Worm (Caenorhabditis elegans) whole organism, young adult: ENCODE results near the gene F35D2.3.

ENCODE experiments used
- B0261.1 ChIP-seq: sonication (generic microtip); optimal IDR thresholded peaks from 2 replicates; lab custom pipeline; 2016; ENCODE audit warnings: mild to moderate bottlenecking, missing genetic modification characterization, moderate library complexity, missing compliant biosample characterization
- F55B11.4 ChIP-seq: sonication (generic microtip); optimal IDR thresholded peaks from 2 replicates; lab custom pipeline; 2016; ENCODE audit warnings: missing compliant biosample characterization, missing genetic modification characterization, borderline replicate concordance; ENCODE audit not compliant: insufficient read depth
- F57C9.4 ChIP-seq: sonication (generic microtip); optimal IDR thresholded peaks from 2 replicates; lab custom pipeline; 2017; ENCODE audit warnings: mild to moderate bottlenecking, missing genetic modification characterization, missing compliant biosample characterization
- T07F8.4 ChIP-seq: sonication (generic microtip); optimal IDR thresholded peaks from 2 replicates; lab custom pipeline; 2016; ENCODE audit warnings: mild to moderate bottlenecking, missing genetic modification characterization, moderate library complexity, missing compliant biosample characterization
- Y53F4B.3 ChIP-seq: fragments of 200-800 bp; sonication (Bioruptor generic); IDR thresholded peaks from 2 replicates; pipeline ENCODE4 v1.3.6; 2022; ENCODE audit warnings: missing genetic modification reagents, missing genetic modification characterization, missing compliant biosample characterization
- Y53G8AR.9 ChIP-seq: fragments of 200-800 bp; sonication (Bioruptor generic); conservative IDR thresholded peaks from 2 replicates; pipeline ENCODE4 v1.3.6; 2022; ENCODE audit warnings: missing genetic modification reagents, missing genetic modification characterization, missing compliant biosample characterization
- aptf-3 ChIP-seq: fragments of 200-800 bp; sonication (Bioruptor generic); IDR thresholded peaks from 2 replicates; pipeline ENCODE4 v1.3.6; 2022; ENCODE audit warnings: missing genetic modification characterization, missing compliant biosample characterization
- athp-1 ChIP-seq: sonication (generic microtip); optimal IDR thresholded peaks from 2 replicates; lab custom pipeline; 2017; ENCODE audit warnings: mild to moderate bottlenecking, missing genetic modification characterization, missing compliant biosample characterization
- egrh-3 ChIP-seq: fragments of 200-800 bp; sonication (Bioruptor generic); IDR thresholded peaks from 2 replicates; pipeline ENCODE4 v1.3.6; 2022; ENCODE audit warnings: missing genetic modification reagents, missing genetic modification characterization, missing compliant biosample characterization
- ets-4 ChIP-seq: fragments of 200-800 bp; sonication (Bioruptor generic); optimal IDR thresholded peaks from 2 replicates; lab custom pipeline; 2018; ENCODE audit warnings: mild to moderate bottlenecking, missing genetic modification characterization, missing compliant biosample characterization
- hmg-1.2 ChIP-seq: fragments of 200-800 bp; sonication (Bioruptor generic); IDR thresholded peaks from 2 replicates; pipeline ENCODE4 v1.3.6; 2022; ENCODE audit warnings: missing genetic modification reagents, missing genetic modification characterization, missing compliant biosample characterization
- hmg-20 ChIP-seq: fragments of 200-800 bp; sonication (Bioruptor generic); IDR thresholded peaks from 2 replicates; pipeline ENCODE4 v1.3.6; 2022; ENCODE audit warnings: missing genetic modification reagents, missing genetic modification characterization, missing compliant biosample characterization
- lin-35 ChIP-seq, 3 experiments: fragments of 150-350 bp in 2 of 3; sonication (generic microtip) in 1 of 3; optimal IDR thresholded peaks; 2 replicates each; lab custom pipeline; 2014 to 2018; ENCODE audit warnings: missing biosample characterization in 3 of 3, missing genetic modification characterization in 3 of 3, missing genetic modification reagents in 3 of 3
- madf-6 ChIP-seq: fragments of 200-800 bp; sonication (Bioruptor generic); IDR thresholded peaks from 2 replicates; pipeline ENCODE4 v1.3.6; 2022; ENCODE audit warnings: missing genetic modification reagents, missing genetic modification characterization, missing compliant biosample characterization
- pha-4 ChIP-seq: fragments of 150-350 bp; sonication (generic microtip); optimal IDR thresholded peaks from 2 replicates; lab custom pipeline; 2014; ENCODE audit warnings: missing biosample characterization, missing genetic modification reagents, missing genetic modification characterization
- sea-2 ChIP-seq: fragments of 200-800 bp; sonication (Bioruptor generic); IDR thresholded peaks from 2 replicates; pipeline ENCODE4 v1.3.6; 2022; ENCODE audit warnings: missing genetic modification characterization, missing compliant biosample characterization
- snpc-1.3 ChIP-seq: sonication (generic microtip); optimal IDR thresholded peaks from 2 replicates; lab custom pipeline; 2017; ENCODE audit warnings: missing genetic modification characterization, mild to moderate bottlenecking, missing compliant biosample characterization, antibody characterized with exemption, moderate library complexity, missing genotype, missing genetic modification reagents; ENCODE audit not compliant: insufficient read depth
- zfh-2 ChIP-seq: fragments of 200-800 bp; sonication (Bioruptor generic); conservative IDR thresholded peaks from 2 replicates; pipeline ENCODE4 v1.3.6; 2022; ENCODE audit warnings: missing genetic modification reagents, missing genetic modification characterization, missing compliant biosample characterization
- ztf-25 ChIP-seq: fragments of 200-800 bp; sonication (Bioruptor generic); IDR thresholded peaks from 2 replicates; pipeline ENCODE4 v1.3.6; 2022; ENCODE audit warnings: missing genetic modification reagents, missing genetic modification characterization, missing compliant biosample characterization
- ztf-26 ChIP-seq: sonication (generic microtip); optimal IDR thresholded peaks from 2 replicates; lab custom pipeline; 2017; ENCODE audit warnings: missing genetic modification characterization, missing compliant biosample characterization

The F35D2.3 gene

DNA sequence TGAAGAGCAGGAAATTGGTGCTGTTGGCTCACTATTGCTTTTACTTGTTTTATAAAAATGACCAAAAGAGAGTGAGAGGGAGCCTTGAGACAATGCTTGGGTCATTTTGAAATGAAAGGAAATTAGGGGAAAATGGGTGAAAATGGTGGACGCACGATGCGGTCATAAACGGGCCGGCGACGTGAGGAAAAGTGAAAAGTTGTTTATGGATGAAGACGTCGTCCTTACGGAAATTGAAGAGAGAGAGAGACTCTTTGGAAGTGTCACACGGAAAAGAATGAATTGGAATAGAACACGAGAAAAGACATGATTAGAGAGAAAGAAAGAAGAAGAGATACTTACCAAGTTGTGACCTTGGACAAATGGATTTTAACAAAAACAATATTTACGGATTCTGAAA, 51.1 kb downstream of the F35D2.3 start:
- TF ChIP-seq ztf-26 (tag; lab: Kevin White, UChicago), result no peak
- TF ChIP-seq T07F8.4 (tag; lab: Kevin White, UChicago), result no peak
- TF ChIP-seq Y53F4B.3 (GFP tag; lab: Robert Waterston, UW), result no peak
- no peak for TF ChIP-seq aptf-3 (GFP tag; lab: Robert Waterston, UW)
- no peak for TF ChIP-seq snpc-1.3 (tag; lab: Kevin White, UChicago)
- no peak for TF ChIP-seq F57C9.4 (tag; lab: Kevin White, UChicago)
- no peak for TF ChIP-seq lin-35 (GFP tag; optimal IDR thresholded peaks at IDR 0.05; lab: Kevin White, UChicago)
- no peak for TF ChIP-seq ets-4 (GFP tag; lab: Kevin White, UChicago)
- TF ChIP-seq egrh-3 (GFP tag; lab: Robert Waterston, UW), result no peak
- no peak for TF ChIP-seq B0261.1
- TF ChIP-seq hmg-20 (GFP tag; lab: Robert Waterston, UW), result no peak
- TF ChIP-seq Y53G8AR.9 (GFP tag; lab: Robert Waterston, UW), result no peak
- no peak for TF ChIP-seq madf-6 (GFP tag; lab: Robert Waterston, UW)
- TF ChIP-seq ztf-25 (GFP tag; lab: Robert Waterston, UW), result no peak
- no peak for TF ChIP-seq sea-2 (GFP tag; lab: Robert Waterston, UW)
- TF ChIP-seq zfh-2 (GFP tag; lab: Robert Waterston, UW), result no peak
- no peak for TF ChIP-seq F55B11.4 (tag; lab: Kevin White, UChicago)
- no peak for TF ChIP-seq athp-1 (tag; lab: Kevin White, UChicago)
- TF ChIP-seq pha-4 (tag; lab: Kevin White, UChicago), result no peak
- no peak for TF ChIP-seq hmg-1.2 (GFP tag; lab: Robert Waterston, UW)
